Worm (Caenorhabditis elegans): Measurements from ENCODE around the gene pitr-6.

Gene pitr-6

ce11 chrII:12488810-12489209, 43.7 kb downstream of the pitr-6 start (continued):
- TF ChIP-seq unc-130 (tag; optimal IDR thresholded peaks at IDR 0.05), result no peak
- peak; percentile 52 for TF ChIP-seq sox-4 (tag; optimal IDR thresholded peaks at IDR 0.05)

ce11 chrII:12489903-12490302, 44.8 kb downstream of the pitr-6 start, which contains the start of gene T21B4.15:
TSS of gene T21B4.15 (plus strand) at chrII:12490203.
- TF ChIP-seq unc-86 (tag; optimal IDR thresholded peaks at IDR 0.05) (no peak), lin-14 (GFP tag; optimal IDR thresholded peaks at IDR 0.05) (peak; percentile 25), dsc-1 (tag; optimal IDR thresholded peaks at IDR 0.05) (peak; percentile 53)

ce11 chrII:12491936-12492335, 46.8 kb downstream of the pitr-6 start, which contains the start of gene srz-6:
TSS of gene srz-6 (plus strand) at chrII:12492236.
- TF ChIP-seq ama-1 (optimal IDR thresholded peaks at IDR 0.05) (no peak), lin-13 (GFP tag; optimal IDR thresholded peaks at IDR 0.05) (no peak), blmp-1 (tag; optimal IDR thresholded peaks at IDR 0.05) (no peak), mdl-1 (tag; optimal IDR thresholded peaks at IDR 0.05) (no peak), unc-62 (GFP tag; optimal IDR thresholded peaks at IDR 0.05) (no peak), tlp-1 (tag; optimal IDR thresholded peaks at IDR 0.05) (no peak), lsy-2 (tag; optimal IDR thresholded peaks at IDR 0.05) (no peak), ces-1 (GFP tag; optimal IDR thresholded peaks at IDR 0.05) (no peak), unc-86 (tag; optimal IDR thresholded peaks at IDR 0.05) (no peak), skn-1 (tag; optimal IDR thresholded peaks at IDR 0.05) (no peak), grh-1 (GFP tag; IDR thresholded peaks at IDR 0.05) (no peak), F16B12.6 (tag; optimal IDR thresholded peaks at IDR 0.05) (no peak), snpc-4 (tag; optimal IDR thresholded peaks at IDR 0.05) (no peak), fkh-10 (GFP tag; optimal IDR thresholded peaks at IDR 0.05) (no peak), nhr-84 (tag; optimal IDR thresholded peaks at IDR 0.05) (no peak), fos-1 (tag; optimal IDR thresholded peaks at IDR 0.05) (no peak), ceh-90 (tag; optimal IDR thresholded peaks at IDR 0.05) (no peak)

- TF ChIP-seq nhr-76 (tag; optimal IDR thresholded peaks at IDR 0.05) (no peak), ceh-8 (GFP tag; optimal IDR thresholded peaks at IDR 0.05) (peak; percentile 50), ztf-11 (tag; optimal IDR thresholded peaks at IDR 0.05) (no peak), irx-1 (tag; optimal IDR thresholded peaks at IDR 0.05) (no peak), snu-23 (GFP tag; optimal IDR thresholded peaks at IDR 0.05) (no peak)
These were observed 48.9 kb downstream of the pitr-6 start for ce11 chrII:12494067-12494477.

ce11 chrII:12494556-12495131, 49.5 kb downstream of the pitr-6 start, which contains the start of gene col-85:
TSS of gene col-85 (minus strand) at chrII:12495095.
- peak; percentile 74 for TF ChIP-seq lin-14 (GFP tag; optimal IDR thresholded peaks at IDR 0.05)
- peak; percentile 19 for TF ChIP-seq F16B12.6 (tag; optimal IDR thresholded peaks at IDR 0.05)
- peak; percentile 68 for TF ChIP-seq rnt-1 (tag; optimal IDR thresholded peaks at IDR 0.05)
- no peak for TF ChIP-seq ama-1 (optimal IDR thresholded peaks at IDR 0.05)
- no peak for TF ChIP-seq C04F5.9 (tag; optimal IDR thresholded peaks at IDR 0.05)
- peak; percentile 70 for TF ChIP-seq nhr-77 (tag; optimal IDR thresholded peaks at IDR 0.05)
- peak; percentile 60 for TF ChIP-seq xbp-1 (tag; optimal IDR thresholded peaks at IDR 0.05)
- TF ChIP-seq blmp-1 (tag; optimal IDR thresholded peaks at IDR 0.05), result no peak
- TF ChIP-seq ceh-8 (GFP tag; optimal IDR thresholded peaks at IDR 0.05), result no peak
- no peak for TF ChIP-seq nhr-12 (tag; optimal IDR thresholded peaks at IDR 0.05)
- peak; percentile 57 for TF ChIP-seq irx-1 (tag; optimal IDR thresholded peaks at IDR 0.05)
- peak; percentile 44 to 66 (median 54) for TF ChIP-seq dpl-1 (GFP tag; optimal IDR thresholded peaks at IDR 0.05)
- TF ChIP-seq isw-1 (GFP tag; IDR thresholded peaks at IDR 0.05), result peak; percentile 36; the same call in 1 of the 2 replicates
- TF ChIP-seq nhr-237 (tag; optimal IDR thresholded peaks at IDR 0.05), result no peak
- peak; percentile 71 to 77 for TF ChIP-seq lin-35 (GFP tag; optimal IDR thresholded peaks at IDR 0.05)
- peak; percentile 49 for TF ChIP-seq unc-86 (tag; optimal IDR thresholded peaks at IDR 0.05)
- peak; percentile 56 for TF ChIP-seq mep-1 (tag; optimal IDR thresholded peaks at IDR 0.05)
- TF ChIP-seq lsy-2 (tag; optimal IDR thresholded peaks at IDR 0.05), result peak; percentile 57 to 68
- no peak for TF ChIP-seq tlp-1 (tag; optimal IDR thresholded peaks at IDR 0.05)
- peak; percentile 23 for TF ChIP-seq elt-2 (tag; optimal IDR thresholded peaks at IDR 0.05)
- peak; percentile 78 for TF ChIP-seq nhr-71 (tag; optimal IDR thresholded peaks at IDR 0.05)
- TF ChIP-seq ztf-11 (tag; optimal IDR thresholded peaks at IDR 0.05), result peak in 1 of 2 experiments; percentile 16
- TF ChIP-seq snpc-4 (tag; optimal IDR thresholded peaks at IDR 0.05), result peak; percentile 90
- TF ChIP-seq zip-4 (GFP tag; optimal IDR thresholded peaks at IDR 0.05), result no peak
- TF ChIP-seq sup-37 (GFP tag; optimal IDR thresholded peaks at IDR 0.05), result no peak
- TF ChIP-seq unc-62 (GFP tag; optimal IDR thresholded peaks at IDR 0.05), result no peak
- peak; percentile 49 for TF ChIP-seq aly-2 (tag; optimal IDR thresholded peaks at IDR 0.05)
- no peak for TF ChIP-seq fkh-4 (tag; optimal IDR thresholded peaks at IDR 0.05; ENCODE audit: borderline replicate concordance)
- TF ChIP-seq nhr-84 (tag; optimal IDR thresholded peaks at IDR 0.05), result no peak
- peak; percentile 83 for TF ChIP-seq fkh-8 (tag; optimal IDR thresholded peaks at IDR 0.05)
- TF ChIP-seq ceh-63 (GFP tag; optimal IDR thresholded peaks at IDR 0.05), result no peak
